Worm (Caenorhabditis elegans): ENCODE measurements around the gene manf-1.

DNA sequence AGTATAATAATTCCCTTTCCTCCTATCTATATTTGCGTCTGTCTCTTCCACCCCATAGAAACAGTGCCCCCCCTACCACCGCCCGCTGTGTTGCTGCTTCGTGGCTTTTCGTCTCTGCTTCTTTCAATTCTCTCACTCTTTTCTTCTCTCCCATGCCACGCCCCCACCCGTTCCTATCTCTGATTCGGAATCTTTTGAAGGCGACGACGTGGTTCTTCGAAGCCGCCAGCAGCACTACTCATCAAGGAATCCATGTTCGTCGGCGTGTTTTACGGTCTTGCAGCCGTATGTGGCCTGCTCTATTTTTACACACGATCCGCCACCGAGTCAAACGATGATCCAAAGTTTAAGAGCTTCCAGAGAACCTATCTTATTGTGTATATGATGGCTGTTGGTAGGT is 3.0 kb upstream of the manf-1 start, which contains the start of gene samt-1:
- peak; percentile 1 for TF ChIP-seq pqm-1 (tag; optimal IDR thresholded peaks at IDR 0.05)
- no peak for TF ChIP-seq sdz-12 (GFP tag; optimal IDR thresholded peaks at IDR 0.05)
- peak; percentile 74 for TF ChIP-seq aha-1 (tag)
- TF ChIP-seq nhr-11 (tag; optimal IDR thresholded peaks at IDR 0.05), result no peak
- TF ChIP-seq mxl-3 (GFP tag; optimal IDR thresholded peaks at IDR 0.05), result no peak
